Fruit fly (Drosophila melanogaster) Kc167 (cell line): ENCODE data around the gene Marcal1.

Experiments
- h ChIP-seq: fragments of >200 bp; optimal IDR thresholded peaks from 3 replicates; lab custom pipeline; 2018; ENCODE audit warnings: missing external identifiers
- ttk ChIP-seq: sonication (Bioruptor generic); optimal IDR thresholded peaks from 2 replicates; lab custom pipeline; 2017; ENCODE audit warnings: missing external identifiers

- TF ChIP-seq h = no peak
- TF ChIP-seq ttk (lab: Kevin White, UChicago) = no peak
These were observed 12.2 kb downstream of the Marcal1 start, which contains the start of gene eIF3i for dm6 chr2L:4967511-4967910.
